Worm (Caenorhabditis elegans): Measurements from ENCODE around the gene nhr-277.

The nhr-277 gene

ce11 chrIV:2761477-2761876, 18.7 kb downstream of the nhr-277 start:
- TF ChIP-seq egl-27 (tag; optimal IDR thresholded peaks at IDR 0.05) (no peak), nhr-23 (tag; optimal IDR thresholded peaks at IDR 0.05) (no peak), pqm-1 (tag; optimal IDR thresholded peaks at IDR 0.05) (no peak), aly-2 (tag; optimal IDR thresholded peaks at IDR 0.05) (no peak), zag-1 (tag; optimal IDR thresholded peaks at IDR 0.05) (no peak), lin-39 (tag; optimal IDR thresholded peaks at IDR 0.05) (no peak), sea-2 (GFP tag; optimal IDR thresholded peaks at IDR 0.05) (no peak), hmg-11 (tag; optimal IDR thresholded peaks at IDR 0.05) (no peak), nhr-67 (tag; optimal IDR thresholded peaks at IDR 0.05) (no peak), snpc-4 (tag; optimal IDR thresholded peaks at IDR 0.05) (no peak), mml-1 (tag; optimal IDR thresholded peaks at IDR 0.05) (no peak), nhr-237 (tag; optimal IDR thresholded peaks at IDR 0.05) (no peak)

- TF ChIP-seq nhr-12 (tag; optimal IDR thresholded peaks at IDR 0.05) (no peak), ztf-11 (tag; optimal IDR thresholded peaks at IDR 0.05) (no peak), nhr-43 (tag; optimal IDR thresholded peaks at IDR 0.05; ENCODE audit: poor library complexity, severe bottlenecking) (no peak), daf-12 (tag; optimal IDR thresholded peaks at IDR 0.05) (no peak)
Measured at ce11 chrIV:2762380-2762779, 19.6 kb downstream of the nhr-277 start, which contains the start of gene Y54G2A.77. Gene Y54G2A.77 (plus strand): TSS chrIV:2762680.

- TF ChIP-seq ztf-11 (tag; optimal IDR thresholded peaks at IDR 0.05) = no peak
- no peak for TF ChIP-seq fkh-10 (GFP tag; optimal IDR thresholded peaks at IDR 0.05)
- TF ChIP-seq ama-1 (optimal IDR thresholded peaks at IDR 0.05) = no peak
- TF ChIP-seq daf-12 (tag; optimal IDR thresholded peaks at IDR 0.05) = no peak
- no peak for TF ChIP-seq jun-1 (tag; optimal IDR thresholded peaks at IDR 0.05)
- TF ChIP-seq tbx-2 (tag; optimal IDR thresholded peaks at IDR 0.05) = no peak
- no peak for TF ChIP-seq nhr-77 (tag; optimal IDR thresholded peaks at IDR 0.05)
- TF ChIP-seq nfya-1 (tag; optimal IDR thresholded peaks at IDR 0.05; ENCODE audit: insufficient read depth) = no peak
- no peak for TF ChIP-seq mdl-1 (tag; optimal IDR thresholded peaks at IDR 0.05)
- no peak for TF ChIP-seq nhr-28 (tag; optimal IDR thresholded peaks at IDR 0.05)
Measured at ce11 chrIV:2764160-2764559, 21.4 kb downstream of the nhr-277 start.

- TF ChIP-seq fkh-2 (tag; optimal IDR thresholded peaks at IDR 0.05) = no peak
- no peak for TF ChIP-seq nhr-23 (tag; optimal IDR thresholded peaks at IDR 0.05)
- TF ChIP-seq nhr-43 (tag; optimal IDR thresholded peaks at IDR 0.05; ENCODE audit: poor library complexity, severe bottlenecking) = no peak
- TF ChIP-seq nhr-76 (tag; optimal IDR thresholded peaks at IDR 0.05) = no peak
- no peak for TF ChIP-seq nhr-25 (tag; optimal IDR thresholded peaks at IDR 0.05)
- TF ChIP-seq egl-27 (tag; optimal IDR thresholded peaks at IDR 0.05) = no peak
- TF ChIP-seq ZK546.5 (tag; optimal IDR thresholded peaks at IDR 0.05) = no peak
- no peak for TF ChIP-seq elt-3 (tag; optimal IDR thresholded peaks at IDR 0.05)
- no peak for TF ChIP-seq nfya-1 (tag; optimal IDR thresholded peaks at IDR 0.05; ENCODE audit: insufficient read depth)
- TF ChIP-seq jun-1 (tag; optimal IDR thresholded peaks at IDR 0.05) = no peak
- TF ChIP-seq zag-1 (tag; optimal IDR thresholded peaks at IDR 0.05) = no peak
- TF ChIP-seq nhr-67 (tag; optimal IDR thresholded peaks at IDR 0.05) = no peak
- no peak for TF ChIP-seq nhr-28 (tag; optimal IDR thresholded peaks at IDR 0.05)
- no peak for TF ChIP-seq ztf-4 (tag; optimal IDR thresholded peaks at IDR 0.05)
- no peak for TF ChIP-seq nhr-12 (tag; optimal IDR thresholded peaks at IDR 0.05)
- no peak for TF ChIP-seq ceh-28 (tag; optimal IDR thresholded peaks at IDR 0.05)
- TF ChIP-seq aly-2 (tag; optimal IDR thresholded peaks at IDR 0.05) = no peak
- no peak for TF ChIP-seq hmg-11 (tag; optimal IDR thresholded peaks at IDR 0.05)
- no peak for TF ChIP-seq ceh-82 (tag; optimal IDR thresholded peaks at IDR 0.05)
Measured at ce11 chrIV:2765048-2765708, 22.4 kb downstream of the nhr-277 start.

- no peak for TF ChIP-seq zag-1 (tag; optimal IDR thresholded peaks at IDR 0.05)
- no peak for TF ChIP-seq skn-1 (tag; optimal IDR thresholded peaks at IDR 0.05)
- no peak for TF ChIP-seq R02D3.7 (tag; optimal IDR thresholded peaks at IDR 0.05)
- no peak for TF ChIP-seq fos-1 (tag; optimal IDR thresholded peaks at IDR 0.05)
- no peak for TF ChIP-seq elt-2 (tag; optimal IDR thresholded peaks at IDR 0.05)
- no peak for TF ChIP-seq nhr-76 (tag; optimal IDR thresholded peaks at IDR 0.05)
- no peak for TF ChIP-seq ceh-82 (tag; optimal IDR thresholded peaks at IDR 0.05)
- TF ChIP-seq nhr-28 (tag; optimal IDR thresholded peaks at IDR 0.05) = no peak
- no peak for TF ChIP-seq egl-5 (tag; optimal IDR thresholded peaks at IDR 0.05)
- TF ChIP-seq unc-39 (tag; optimal IDR thresholded peaks at IDR 0.05) = no peak
- TF ChIP-seq pqm-1 (tag; optimal IDR thresholded peaks at IDR 0.05) = no peak
- TF ChIP-seq nhr-67 (tag; optimal IDR thresholded peaks at IDR 0.05) = no peak
Measured at ce11 chrIV:2770067-2770466, 27.3 kb downstream of the nhr-277 start.
